Fruit fly (Drosophila melanogaster) whole organism, embryonic: ENCODE measurements around the gene CG15347.

Source experiments
- Antp ChIP-seq: fragments of 200-800 bp; sonication (Bioruptor generic); optimal IDR thresholded peaks from 3 replicates; lab custom pipeline; 2016; ENCODE audit warnings: missing biosample characterization, missing genetic modification characterization
- BtbVII ChIP-seq: fragments of 200-800 bp; sonication (Bioruptor generic); optimal IDR thresholded peaks from 3 replicates; lab custom pipeline; 2017; ENCODE audit warnings: missing biosample characterization, mild to moderate bottlenecking, missing genetic modification characterization
- CG12104 ChIP-seq: fragments of 200-800 bp; sonication (Bioruptor generic); optimal IDR thresholded peaks from 3 replicates; lab custom pipeline; 2016; ENCODE audit warnings: missing biosample characterization, missing genetic modification characterization
- CG12219 ChIP-seq: fragments of 200-800 bp; sonication (Bioruptor generic); optimal IDR thresholded peaks from 3 replicates; lab custom pipeline; 2018; ENCODE audit warnings: missing biosample characterization, mild to moderate bottlenecking, missing genetic modification characterization
- CG12744 ChIP-seq: fragments of 200-800 bp; sonication (Bioruptor generic); optimal IDR thresholded peaks from 2 replicates; lab custom pipeline; 2016; ENCODE audit warnings: missing biosample characterization, missing genetic modification characterization
- CG14050 ChIP-seq: fragments of 200-800 bp; sonication (Bioruptor generic); IDR thresholded peaks from 3 replicates; pipeline ENCODE4 v1.3.6; 2022; ENCODE audit warnings: missing biosample characterization, missing genetic modification characterization
- CG15011 ChIP-seq: fragments of 200-800 bp; sonication (Bioruptor generic); optimal IDR thresholded peaks from 3 replicates; lab custom pipeline; 2018; ENCODE audit warnings: missing biosample characterization, mild to moderate bottlenecking, missing genetic modification characterization
- CG1602 ChIP-seq: fragments of 200-800 bp; sonication (Bioruptor generic); optimal IDR thresholded peaks from 3 replicates; lab custom pipeline; 2016; ENCODE audit warnings: missing biosample characterization, missing genetic modification characterization
- CG1647 ChIP-seq: fragments of 200-800 bp; sonication (Bioruptor generic); optimal IDR thresholded peaks from 3 replicates; lab custom pipeline; 2016; ENCODE audit warnings: missing biosample characterization, missing genetic modification characterization
- CG17385 ChIP-seq: fragments of 200-800 bp; sonication (Bioruptor generic); optimal IDR thresholded peaks from 3 replicates; lab custom pipeline; 2018; ENCODE audit warnings: missing biosample characterization, mild to moderate bottlenecking, missing genetic modification characterization
- CG17568 ChIP-seq: fragments of 200-800 bp; sonication (Bioruptor generic); optimal IDR thresholded peaks from 2 replicates; lab custom pipeline; 2018; ENCODE audit warnings: missing biosample characterization, mild to moderate bottlenecking, missing genetic modification characterization, moderate library complexity
- CG17912 ChIP-seq: fragments of 200-800 bp; sonication (Bioruptor generic); optimal IDR thresholded peaks from 2 replicates; lab custom pipeline; 2018; ENCODE audit warnings: missing biosample characterization, mild to moderate bottlenecking, missing genetic modification characterization
- CG1792 ChIP-seq: fragments of 200-800 bp; sonication (Bioruptor generic); optimal IDR thresholded peaks from 2 replicates; lab custom pipeline; 2016; ENCODE audit warnings: missing biosample characterization, missing genetic modification characterization
- CG18599 ChIP-seq: fragments of 200-800 bp; sonication (Bioruptor generic); optimal IDR thresholded peaks from 3 replicates; lab custom pipeline; 2017; ENCODE audit warnings: missing biosample characterization, missing genetic modification characterization, mild to moderate bottlenecking, moderate library complexity, missing genetic modification reagents
- CG31224 ChIP-seq: fragments of 200-800 bp; sonication (Bioruptor generic); IDR thresholded peaks from 2 replicates; pipeline ENCODE4 v1.3.6; 2022; ENCODE audit warnings: missing biosample characterization, missing genetic modification characterization
- CG3995 ChIP-seq: fragments of 200-800 bp; sonication (Bioruptor generic); optimal IDR thresholded peaks from 3 replicates; lab custom pipeline; 2016; ENCODE audit warnings: missing biosample characterization, missing genetic modification characterization
- CG4282 ChIP-seq: fragments of 200-800 bp; sonication (Bioruptor generic); optimal IDR thresholded peaks from 2 replicates; lab custom pipeline; 2016; ENCODE audit warnings: missing biosample characterization, missing genetic modification characterization
- CG7963 ChIP-seq: fragments of 200-800 bp; sonication (Bioruptor generic); IDR thresholded peaks from 3 replicates; pipeline ENCODE4 v1.3.6; 2022; ENCODE audit warnings: missing biosample characterization, missing genetic modification characterization; ENCODE audit not compliant: partially characterized antibody
- CG8478 ChIP-seq: fragments of >200 bp; optimal IDR thresholded peaks from 2 replicates; lab custom pipeline; 2018
- Doc3 ChIP-seq: fragments of 200-800 bp; sonication (Bioruptor generic); IDR thresholded peaks from 3 replicates; pipeline ENCODE4 v1.3.6; 2022; ENCODE audit warnings: missing biosample characterization, missing genetic modification characterization; ENCODE audit not compliant: partially characterized antibody
- Drgx ChIP-seq: fragments of 200-800 bp; sonication (Bioruptor generic); IDR thresholded peaks from 2 replicates; pipeline ENCODE4 v1.3.6; 2022; ENCODE audit warnings: missing biosample characterization, missing genetic modification characterization
- HLH54F ChIP-seq: fragments of 200-800 bp; sonication (Bioruptor generic); optimal IDR thresholded peaks from 3 replicates; lab custom pipeline; 2016; ENCODE audit warnings: missing biosample characterization, missing genetic modification characterization
- Hey ChIP-seq: fragments of 200-800 bp; sonication (Bioruptor generic); optimal IDR thresholded peaks from 3 replicates; lab custom pipeline; 2018; ENCODE audit warnings: missing biosample characterization, mild to moderate bottlenecking, missing genetic modification characterization
- MBD-R2 ChIP-seq: fragments of 200-800 bp; sonication (Bioruptor generic); IDR thresholded peaks from 2 replicates; pipeline ENCODE4 v1.3.6; 2022; ENCODE audit warnings: missing biosample characterization, missing genetic modification characterization
- Mrtf ChIP-seq: fragments of 200-800 bp; sonication (Bioruptor generic); IDR thresholded peaks from 3 replicates; pipeline ENCODE4 v1.3.6; 2022; ENCODE audit warnings: missing biosample characterization, missing genetic modification characterization
- Myb ChIP-seq: fragments of 200-800 bp; sonication (Bioruptor generic); optimal IDR thresholded peaks from 2 replicates; lab custom pipeline; 2016; ENCODE audit warnings: missing biosample characterization, missing genetic modification characterization
- NFAT ChIP-seq: fragments of 200-800 bp; sonication (Bioruptor generic); IDR thresholded peaks from 2 replicates; pipeline ENCODE4 v1.3.6; 2022; ENCODE audit warnings: missing biosample characterization, missing genetic modification characterization
- Opbp ChIP-seq: fragments of 200-800 bp; sonication (Bioruptor generic); IDR thresholded peaks from 3 replicates; pipeline ENCODE4 v1.3.6; 2022; ENCODE audit warnings: missing biosample characterization, missing genetic modification characterization; ENCODE audit not compliant: partially characterized antibody
- Rx ChIP-seq: fragments of 200-800 bp; sonication (Bioruptor generic); IDR thresholded peaks from 2 replicates; pipeline ENCODE4 v1.3.6; 2022; ENCODE audit warnings: missing biosample characterization, missing genetic modification characterization
- Taf1 ChIP-seq: fragments of 200-800 bp; sonication (Bioruptor generic); IDR thresholded peaks from 2 replicates; pipeline ENCODE4 v1.3.6; 2022; ENCODE audit warnings: missing biosample characterization, missing genetic modification characterization
- Xrp1 ChIP-seq: fragments of 200-800 bp; sonication (Bioruptor generic); IDR thresholded peaks from 2 replicates; pipeline ENCODE4 v1.3.6; 2022; ENCODE audit warnings: missing biosample characterization, missing genetic modification characterization
- al ChIP-seq: fragments of 200-800 bp; sonication (Bioruptor generic); IDR thresholded peaks from 2 replicates; pipeline ENCODE4 v1.3.6; 2022; ENCODE audit warnings: missing biosample characterization, missing genetic modification characterization
- ara ChIP-seq: fragments of 200-800 bp; sonication (Bioruptor generic); IDR thresholded peaks from 2 replicates; pipeline ENCODE4 v1.3.6; 2022; ENCODE audit warnings: missing biosample characterization, missing genetic modification characterization
- br ChIP-seq: fragments of >200 bp; optimal IDR thresholded peaks from 2 replicates; lab custom pipeline; 2017
- cg ChIP-seq: fragments of 200-800 bp; sonication (Bioruptor generic); optimal IDR thresholded peaks from 3 replicates; lab custom pipeline; 2019; ENCODE audit warnings: missing biosample characterization, mild to moderate bottlenecking, missing genetic modification characterization, moderate library complexity
- chm ChIP-seq: fragments of 200-800 bp; sonication (Bioruptor generic); IDR thresholded peaks from 2 replicates; pipeline ENCODE4 v1.3.6; 2022; ENCODE audit warnings: missing biosample characterization, missing genetic modification characterization
- ci ChIP-seq: fragments of 200-800 bp; sonication (Bioruptor generic); IDR thresholded peaks from 3 replicates; pipeline ENCODE4 v1.3.6; 2022; ENCODE audit warnings: missing biosample characterization, missing genetic modification characterization
- en ChIP-seq: fragments of 200-800 bp; sonication (Bioruptor generic); optimal IDR thresholded peaks from 2 replicates; lab custom pipeline; 2016; ENCODE audit warnings: missing biosample characterization, missing genetic modification characterization
- fd96Cb ChIP-seq: fragments of 200-800 bp; sonication (Bioruptor generic); optimal IDR thresholded peaks from 2 replicates; lab custom pipeline; 2018; ENCODE audit warnings: missing biosample characterization, mild to moderate bottlenecking, missing genetic modification characterization, moderate library complexity
- gem ChIP-seq: fragments of 200-800 bp; sonication (Bioruptor generic); optimal IDR thresholded peaks from 2 replicates; lab custom pipeline; 2019; ENCODE audit warnings: missing biosample characterization, mild to moderate bottlenecking, missing genetic modification characterization, moderate library complexity
- grau ChIP-seq: fragments of 200-800 bp; optimal IDR thresholded peaks from 3 replicates; lab custom pipeline; 2019; ENCODE audit warnings: missing biosample characterization, mild to moderate bottlenecking, missing genetic modification characterization, moderate library complexity
- lola ChIP-seq, 3 experiments: fragments of >200 bp in 2 of 3; fragments of 200-800 bp in 1 of 3; sonication (Bioruptor generic) in 1 of 3; optimal IDR thresholded peaks; 2 replicates each; lab custom pipeline; 2017 to 2019; ENCODE audit warnings: missing biosample characterization in 3 of 3, missing genetic modification characterization in 3 of 3, mild to moderate bottlenecking in 1 of 3, moderate library complexity in 1 of 3
- pan ChIP-seq, 4 experiments: fragments of >200 bp in 3 of 4; fragments of 200-800 bp in 1 of 4; sonication (Bioruptor generic) in 1 of 4; optimal IDR thresholded peaks in 3 of 4; IDR thresholded peaks in 1 of 4; 2 replicates each; pipeline versions ENCODE4 v1.3.6 to Lab custom; 2017 to 2022; ENCODE audit warnings: missing biosample characterization in 2 of 4, missing genetic modification characterization in 2 of 4, mixed read lengths in 1 of 4
- phol ChIP-seq: fragments of 200-800 bp; sonication (Bioruptor generic); optimal IDR thresholded peaks from 3 replicates; lab custom pipeline; 2018; ENCODE audit warnings: missing biosample characterization, mild to moderate bottlenecking, missing genetic modification characterization, moderate library complexity
- sens ChIP-seq: fragments of 200-800 bp; sonication (Bioruptor generic); peaks from one replicate; lab custom pipeline; 2016; ENCODE audit warnings: missing biosample characterization, missing genetic modification characterization
- seq ChIP-seq: fragments of 200-800 bp; sonication (Bioruptor generic); IDR thresholded peaks from 2 replicates; pipeline ENCODE4 v1.3.6; 2022; ENCODE audit warnings: missing biosample characterization, missing genetic modification characterization
- shn ChIP-seq: fragments of 200-800 bp; sonication (Bioruptor generic); optimal IDR thresholded peaks from 3 replicates; lab custom pipeline; 2016; ENCODE audit warnings: missing biosample characterization, missing genetic modification characterization
- sim ChIP-seq: fragments of 200-800 bp; sonication (Bioruptor generic); IDR thresholded peaks from 2 replicates; pipeline ENCODE4 v1.3.6; 2022; ENCODE audit warnings: missing biosample characterization, missing genetic modification characterization
- so ChIP-seq: fragments of 200-800 bp; sonication (Bioruptor generic); IDR thresholded peaks from 3 replicates; pipeline ENCODE4 v1.3.6; 2022; ENCODE audit warnings: missing biosample characterization, missing genetic modification characterization
- tin ChIP-seq: fragments of 200-800 bp; sonication (Bioruptor generic); optimal IDR thresholded peaks from 3 replicates; lab custom pipeline; 2016; ENCODE audit warnings: missing biosample characterization, missing genetic modification characterization
- wor ChIP-seq: fragments of 200-800 bp; sonication (Bioruptor generic); IDR thresholded peaks from 2 replicates; pipeline ENCODE4 v1.3.6; 2022; ENCODE audit warnings: missing biosample characterization, missing genetic modification characterization

The CG15347 gene

dm6 chrX:8455019-8455555, 5.6 kb downstream of the CG15347 start, which contains the start of gene org-1 (continued):
- peak; percentile 55 for TF ChIP-seq CG1792 (GFP tag; lab: Kevin White, UChicago)
- peak; percentile 97 for TF ChIP-seq fd96Cb (tag; lab: Kevin White, UChicago)
- peak; percentile 60 for TF ChIP-seq Myb (GFP tag; lab: Kevin White, UChicago)
- peak; percentile 98 for TF ChIP-seq ci (GFP tag; lab: Robert Waterston, UW)
- peak; percentile 96 for TF ChIP-seq CG1602 (GFP tag; lab: Kevin White, UChicago)
- TF ChIP-seq seq (GFP tag; lab: Robert Waterston, UW), result peak; percentile 97
- peak; percentile 76 for TF ChIP-seq CG12744 (GFP tag; lab: Kevin White, UChicago)
- TF ChIP-seq gem, result peak; percentile 97
- TF ChIP-seq MBD-R2 (GFP tag; lab: Robert Waterston, UW), result peak; percentile 89
- no peak for TF ChIP-seq CG4282 (GFP tag; lab: Kevin White, UChicago)
- peak; percentile 86 for TF ChIP-seq CG15011 (GFP tag; lab: Kevin White, UChicago)
- TF ChIP-seq CG31224 (GFP tag; lab: Robert Waterston, UW), result peak; percentile 91
- TF ChIP-seq NFAT, result peak; percentile 91
- TF ChIP-seq chm (GFP tag; lab: Robert Waterston, UW), result peak; percentile 99
- TF ChIP-seq Xrp1 (GFP tag; lab: Robert Waterston, UW), result peak; percentile 98
- TF ChIP-seq CG8478 (lab: Kevin White, UChicago), result no peak
- TF ChIP-seq so (GFP tag; lab: Robert Waterston, UW), result peak; percentile 95
- TF ChIP-seq Drgx, result peak; percentile 93
- no peak for TF ChIP-seq Opbp (GFP tag; lab: Robert Waterston, UW)
- TF ChIP-seq CG3995 (GFP tag; lab: Kevin White, UChicago), result peak; percentile 34
- TF ChIP-seq pan (optimal IDR thresholded peaks at IDR 0.05; lab: Kevin White, UChicago), result no peak
- TF ChIP-seq pan (GFP tag; optimal IDR thresholded peaks at IDR 0.05 in 1 of 2, IDR thresholded peaks at IDR 0.05 in 1 of 2), result peak in 1 of 2 experiments; percentile 97
- peak in 1 of 3 experiments; percentile 95 for TF ChIP-seq lola (GFP tag; optimal IDR thresholded peaks at IDR 0.05; lab: Kevin White, UChicago)
- peak; percentile 95 for TF ChIP-seq CG12219 (GFP tag; lab: Kevin White, UChicago)
- TF ChIP-seq wor (GFP tag; lab: Robert Waterston, UW), result peak; percentile 95
- peak; percentile 95 for TF ChIP-seq Taf1 (GFP tag; lab: Robert Waterston, UW)
- no peak for TF ChIP-seq Doc3 (GFP tag; lab: Robert Waterston, UW)
- TF ChIP-seq CG7963 (GFP tag; lab: Robert Waterston, UW), result no peak
- TF ChIP-seq sim (GFP tag; lab: Robert Waterston, UW), result peak; percentile 97
- TF ChIP-seq grau (tag; lab: Kevin White, UChicago), result peak; percentile 100
- TF ChIP-seq shn, result peak; percentile 62
- peak; percentile 90 for TF ChIP-seq CG17568 (GFP tag; lab: Kevin White, UChicago)
- TF ChIP-seq CG12104 (GFP tag; lab: Kevin White, UChicago), result peak; percentile 82
- TF ChIP-seq sens, result peak; percentile 98
- TF ChIP-seq HLH54F (GFP tag; lab: Kevin White, UChicago), result peak; percentile 73
- TF ChIP-seq CG17385, result peak; percentile 90
- TF ChIP-seq Hey (tag; lab: Kevin White, UChicago), result peak; percentile 75
- TF ChIP-seq tin (GFP tag; lab: Kevin White, UChicago), result peak; percentile 95
- peak; percentile 95 for TF ChIP-seq CG14050 (GFP tag; lab: Robert Waterston, UW)
- TF ChIP-seq Rx, result peak; percentile 96
- peak; percentile 76 for TF ChIP-seq CG17912 (GFP tag; lab: Kevin White, UChicago)
- peak; percentile 85 for TF ChIP-seq BtbVII (GFP tag; lab: Kevin White, UChicago)
- TF ChIP-seq al (GFP tag; lab: Robert Waterston, UW), result peak; percentile 92
- TF ChIP-seq ara (GFP tag; lab: Robert Waterston, UW), result peak; percentile 99
- peak; percentile 96 for TF ChIP-seq phol (tag; lab: Kevin White, UChicago)
- TF ChIP-seq cg, result no peak
- peak; percentile 62 for TF ChIP-seq en (GFP tag; lab: Kevin White, UChicago)
- TF ChIP-seq Mrtf (GFP tag; lab: Robert Waterston, UW), result peak; percentile 98
- TF ChIP-seq CG1647 (GFP tag; lab: Kevin White, UChicago), result peak; percentile 71
- TF ChIP-seq CG18599, result peak; percentile 90
- no peak for TF ChIP-seq br (lab: Kevin White, UChicago)
- peak; percentile 84 for TF ChIP-seq Antp (GFP tag; lab: Kevin White, UChicago)
